Worm (Caenorhabditis elegans): ENCODE results near the gene srd-48.

DNA sequence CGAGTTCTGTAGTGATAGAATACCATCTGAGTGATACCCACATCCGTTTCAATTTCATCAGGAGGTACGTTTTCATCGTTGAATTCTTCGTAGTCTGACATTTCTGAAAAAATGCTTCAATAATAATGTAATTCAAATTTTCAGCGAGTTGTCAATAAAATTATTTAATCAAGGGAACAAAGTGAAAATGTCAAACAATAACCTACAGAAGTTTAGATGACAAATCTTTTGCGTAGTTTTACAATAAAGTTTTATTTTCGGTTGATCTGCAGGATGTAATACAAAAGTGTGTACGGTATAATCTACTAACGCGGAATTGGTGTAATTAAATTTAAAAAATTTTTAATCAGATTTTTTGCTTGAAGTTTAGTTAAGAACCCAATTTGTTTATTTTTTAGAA lies 47.7 kb upstream of the srd-48 start, which contains the start of gene C04B4.5:
- TF ChIP-seq unc-39 (tag; optimal IDR thresholded peaks at IDR 0.05) (no peak), nhr-28 (tag; optimal IDR thresholded peaks at IDR 0.05) (no peak), pha-4 (tag; optimal IDR thresholded peaks at IDR 0.05) (no peak), nhr-2 (tag; optimal IDR thresholded peaks at IDR 0.05) (no peak), ces-1 (GFP tag; optimal IDR thresholded peaks at IDR 0.05) (no peak), nhr-76 (tag; optimal IDR thresholded peaks at IDR 0.05) (no peak)
